Worm (Caenorhabditis elegans): ENCODE results near the gene fbxa-184.

ce11 chrII:1709959-1710358 lies at the start of gene fbxa-184:
- TF ChIP-seq him-1 (tag; optimal IDR thresholded peaks at IDR 0.05) = no peak
- TF ChIP-seq W03F9.2 (tag; optimal IDR thresholded peaks at IDR 0.05) = no peak
